Worm (Caenorhabditis elegans) whole organism, mixed stage, embryonic: ENCODE data around the gene spk-1.

ENCODE experiments used
- mab-5 ChIP-seq: fragments of 150-350 bp; optimal IDR thresholded peaks from 2 replicates; lab custom pipeline; 2014; ENCODE audit warnings: missing biosample characterization, missing genetic modification characterization
- nhr-237 ChIP-seq: fragments of 150-350 bp; optimal IDR thresholded peaks from 2 replicates; lab custom pipeline; 2014; ENCODE audit warnings: missing biosample characterization, missing genetic modification characterization
- snpc-4 ChIP-seq: fragments of 150-350 bp; optimal IDR thresholded peaks from 2 replicates; lab custom pipeline; 2014; ENCODE audit warnings: missing biosample characterization, missing genetic modification characterization

DNA sequence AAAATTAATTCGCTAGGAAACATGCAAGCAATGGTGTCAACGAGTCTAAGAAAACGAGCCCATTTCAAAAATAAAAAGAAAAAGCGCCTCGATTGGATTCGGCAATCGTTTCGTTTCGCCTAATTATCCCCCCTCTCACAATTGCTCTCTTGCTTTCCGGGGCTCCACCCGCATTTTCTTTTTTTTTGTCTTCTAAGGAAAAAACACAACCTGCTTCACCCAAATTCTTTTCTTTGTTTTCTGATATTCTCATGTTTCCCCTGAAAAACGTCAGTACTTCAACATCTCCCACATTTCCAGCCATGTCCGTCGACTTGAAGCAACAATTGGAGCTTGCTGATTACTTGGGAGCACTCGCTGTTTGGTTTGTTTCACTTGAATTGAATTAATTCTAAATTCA, 32.0 kb downstream of the spk-1 start, which contains the start of gene nlp-36:
- TF ChIP-seq snpc-4 (tag; lab: Kevin White, UChicago), result no peak
- no peak for TF ChIP-seq nhr-237
- no peak for TF ChIP-seq mab-5 (tag; lab: Kevin White, UChicago)
